Worm (Caenorhabditis elegans) whole organism, late embryonic: Measurements from ENCODE around the gene R144.3.

ENCODE experiments used
- C38D4.7 ChIP-seq: fragments of 200-800 bp; sonication (Bioruptor generic); optimal IDR thresholded peaks from 2 replicates; lab custom pipeline; 2018; ENCODE audit warnings: mild to moderate bottlenecking, missing genetic modification characterization, moderate library complexity, missing compliant biosample characterization
- K02D7.2 ChIP-seq: sonication (generic microtip); optimal IDR thresholded peaks from 2 replicates; lab custom pipeline; 2017; ENCODE audit warnings: mild to moderate bottlenecking, missing genetic modification characterization, missing compliant biosample characterization
- ceh-14 ChIP-seq: sonication (generic microtip); optimal IDR thresholded peaks from 2 replicates; lab custom pipeline; 2016; ENCODE audit warnings: missing genotype, missing genetic modification characterization, missing compliant biosample characterization
- ceh-18 ChIP-seq: sonication (generic microtip); optimal IDR thresholded peaks from 2 replicates; lab custom pipeline; 2016; ENCODE audit warnings: missing genetic modification characterization, missing compliant biosample characterization
- ceh-22 ChIP-seq: sonication (generic microtip); optimal IDR thresholded peaks from 2 replicates; lab custom pipeline; 2017; ENCODE audit warnings: missing biosample characterization, missing genetic modification characterization
- ceh-34 ChIP-seq: sonication (generic microtip); optimal IDR thresholded peaks from 2 replicates; lab custom pipeline; 2016; ENCODE audit warnings: mild to moderate bottlenecking, missing genetic modification characterization, missing compliant biosample characterization
- ceh-45 ChIP-seq: fragments of 200-800 bp; sonication (Bioruptor generic); IDR thresholded peaks from 2 replicates; pipeline ENCODE4 v1.3.6; 2022; ENCODE audit warnings: missing genetic modification reagents, missing genetic modification characterization, missing compliant biosample characterization
- elt-2 ChIP-seq: sonication (generic microtip); optimal IDR thresholded peaks from 2 replicates; lab custom pipeline; 2016; ENCODE audit warnings: missing genetic modification reagents, missing genetic modification characterization, missing compliant biosample characterization
- eyg-1 ChIP-seq: sonication (generic microtip); optimal IDR thresholded peaks from 2 replicates; lab custom pipeline; 2016; ENCODE audit warnings: missing genotype, missing genetic modification characterization, missing compliant biosample characterization
- gmeb-2 ChIP-seq: sonication (generic microtip); optimal IDR thresholded peaks from 2 replicates; lab custom pipeline; 2016; ENCODE audit warnings: missing genetic modification characterization, inconsistent platforms, missing compliant biosample characterization
- hlh-15 ChIP-seq: sonication (generic microtip); optimal IDR thresholded peaks from 2 replicates; lab custom pipeline; 2016; ENCODE audit warnings: missing genetic modification characterization, missing compliant biosample characterization
- hlh-6 ChIP-seq: sonication (generic microtip); optimal IDR thresholded peaks from 2 replicates; lab custom pipeline; 2016; ENCODE audit warnings: missing genotype, missing genetic modification characterization, missing compliant biosample characterization
- nfya-1 ChIP-seq: sonication (generic microtip); optimal IDR thresholded peaks from 2 replicates; lab custom pipeline; 2017; ENCODE audit warnings: missing genetic modification characterization, mild to moderate bottlenecking, missing compliant biosample characterization, antibody characterized with exemption, moderate library complexity
- nhr-11 ChIP-seq: fragments of 150-350 bp; optimal IDR thresholded peaks from 2 replicates; lab custom pipeline; 2014; ENCODE audit warnings: missing biosample characterization, missing genetic modification characterization
- npax-4 ChIP-seq: sonication (generic microtip); optimal IDR thresholded peaks from 2 replicates; lab custom pipeline; 2016; ENCODE audit warnings: missing genetic modification characterization, missing compliant biosample characterization
- odd-2 ChIP-seq: sonication (generic microtip); optimal IDR thresholded peaks from 2 replicates; lab custom pipeline; 2017; ENCODE audit warnings: antibody characterized with exemption, mild to moderate bottlenecking, missing genetic modification characterization, missing compliant biosample characterization
- pat-9 ChIP-seq: fragments of 200-800 bp; sonication (Bioruptor generic); optimal IDR thresholded peaks from 2 replicates; lab custom pipeline; 2018; ENCODE audit warnings: mild to moderate bottlenecking, missing genetic modification characterization, moderate library complexity, missing compliant biosample characterization
- pax-1 ChIP-seq: fragments of 150-350 bp; optimal IDR thresholded peaks from 2 replicates; lab custom pipeline; 2014; ENCODE audit warnings: missing biosample characterization, missing genetic modification characterization
- pha-2 ChIP-seq: sonication (generic microtip); optimal IDR thresholded peaks from 2 replicates; lab custom pipeline; 2017; ENCODE audit warnings: mild to moderate bottlenecking, missing genetic modification characterization, missing compliant biosample characterization
- pros-1 ChIP-seq: fragments of 150-350 bp; optimal IDR thresholded peaks from 2 replicates; lab custom pipeline; 2014; ENCODE audit warnings: missing biosample characterization, missing genetic modification reagents, missing genetic modification characterization
- ref-2 ChIP-seq: sonication (generic microtip); optimal IDR thresholded peaks from 2 replicates; lab custom pipeline; 2016; ENCODE audit warnings: missing genetic modification characterization, missing compliant biosample characterization
- rnt-1 ChIP-seq: sonication (generic microtip); optimal IDR thresholded peaks from 2 replicates; lab custom pipeline; 2016; ENCODE audit warnings: missing genetic modification characterization, missing compliant biosample characterization
- sdc-2 ChIP-seq: sonication (generic microtip); optimal IDR thresholded peaks from 2 replicates; lab custom pipeline; 2016; ENCODE audit warnings: missing genotype, missing genetic modification characterization, missing compliant biosample characterization
- sox-4 ChIP-seq: sonication (generic microtip); optimal IDR thresholded peaks from 2 replicates; lab custom pipeline; 2017; ENCODE audit warnings: mild to moderate bottlenecking, missing genetic modification characterization, inconsistent platforms, missing compliant biosample characterization
- syd-9 ChIP-seq: sonication (generic microtip); optimal IDR thresholded peaks from 2 replicates; lab custom pipeline; 2016; ENCODE audit warnings: mild to moderate bottlenecking, missing genetic modification characterization, moderate library complexity, missing compliant biosample characterization
- ttx-3 ChIP-seq: sonication (generic microtip); optimal IDR thresholded peaks from 2 replicates; lab custom pipeline; 2016; ENCODE audit warnings: missing genetic modification reagents, missing genetic modification characterization, missing compliant biosample characterization
- zip-5 ChIP-seq: sonication (generic microtip); optimal IDR thresholded peaks from 2 replicates; lab custom pipeline; 2016; ENCODE audit warnings: missing genetic modification characterization, missing compliant biosample characterization

The R144.3 gene

ce11 chrIII:5068675-5069233 is 47.0 kb downstream of the R144.3 start, which contains the start of the genes C45G9.11 and C45G9.2 (continued):
- TF ChIP-seq hlh-15 (tag; lab: Kevin White, UChicago) (no peak), pha-2 (tag; lab: Kevin White, UChicago) (no peak), ceh-18 (no peak), ttx-3 (no peak), rnt-1 (tag; lab: Kevin White, UChicago) (peak; percentile 74), hlh-6 (tag; lab: Kevin White, UChicago) (no peak), nfya-1 (tag; lab: Kevin White, UChicago) (no peak), ceh-22 (tag; lab: Kevin White, UChicago) (no peak), ceh-45 (GFP tag; lab: Robert Waterston, UW) (no peak), sox-4 (tag; lab: Kevin White, UChicago) (no peak), npax-4 (tag; lab: Kevin White, UChicago) (no peak), gmeb-2 (no peak), ceh-34 (tag; lab: Kevin White, UChicago) (peak; percentile 47), pax-1 (tag; lab: Kevin White, UChicago) (peak; percentile 21), odd-2 (tag; lab: Kevin White, UChicago) (no peak), syd-9 (tag; lab: Kevin White, UChicago) (peak; percentile 44), K02D7.2 (tag; lab: Kevin White, UChicago) (no peak), ceh-14 (peak; percentile 59), pat-9 (no peak), elt-2 (peak; percentile 41)

- TF ChIP-seq npax-4 (tag; lab: Kevin White, UChicago) (no peak), hlh-6 (tag; lab: Kevin White, UChicago) (no peak), ref-2 (tag; lab: Kevin White, UChicago) (no peak), pax-1 (tag; lab: Kevin White, UChicago) (no peak), zip-5 (no peak), nhr-11 (tag; lab: Kevin White, UChicago) (no peak), eyg-1 (no peak), pros-1 (tag; lab: Kevin White, UChicago) (no peak), C38D4.7 (GFP tag; lab: Kevin White, UChicago) (no peak), sdc-2 (tag; lab: Kevin White, UChicago) (no peak), ceh-14 (no peak)
Observed at ce11 chrIII:5071509-5071908, 49.7 kb downstream of the R144.3 start, which contains the start of gene C45G9.12. TSS of gene C45G9.12 (minus strand) at chrIII:5071609.
